Worm (Caenorhabditis elegans) whole organism, late embryonic: Measurements from ENCODE around the gene F38B2.4.

Experiments
- C08G9.2 ChIP-seq: sonication (generic microtip); optimal IDR thresholded peaks from 2 replicates; lab custom pipeline; 2016; ENCODE audit warnings: mild to moderate bottlenecking, missing genetic modification characterization, moderate library complexity, missing compliant biosample characterization
- K09A11.1 ChIP-seq: sonication (generic microtip); optimal IDR thresholded peaks from 2 replicates; lab custom pipeline; 2017; ENCODE audit warnings: antibody characterized with exemption, mild to moderate bottlenecking, missing genetic modification characterization, missing compliant biosample characterization; ENCODE audit not compliant: insufficient read depth
- ahr-1 ChIP-seq: sonication (generic microtip); optimal IDR thresholded peaks from 2 replicates; lab custom pipeline; 2016; ENCODE audit warnings: missing genetic modification characterization, missing compliant biosample characterization
- ama-1 ChIP-seq: fragments of 150-350 bp; optimal IDR thresholded peaks from 2 replicates; lab custom pipeline; 2014
- ceh-2 ChIP-seq: sonication (generic microtip); optimal IDR thresholded peaks from 2 replicates; lab custom pipeline; 2016; ENCODE audit warnings: missing genotype, missing genetic modification characterization, missing compliant biosample characterization
- ceh-22 ChIP-seq: sonication (generic microtip); optimal IDR thresholded peaks from 2 replicates; lab custom pipeline; 2017; ENCODE audit warnings: missing biosample characterization, missing genetic modification characterization
- ceh-30 ChIP-seq: fragments of 150-350 bp; optimal IDR thresholded peaks from 2 replicates; lab custom pipeline; 2014; ENCODE audit warnings: missing biosample characterization, missing genetic modification characterization
- ceh-31 ChIP-seq: sonication (generic microtip); optimal IDR thresholded peaks from 2 replicates; lab custom pipeline; 2016; ENCODE audit warnings: missing genetic modification characterization, missing compliant biosample characterization
- ceh-6 ChIP-seq: fragments of 200-800 bp; sonication (Bioruptor generic); optimal IDR thresholded peaks from 2 replicates; lab custom pipeline; 2018; ENCODE audit warnings: mild to moderate bottlenecking, missing genetic modification characterization, missing compliant biosample characterization
- dmd-4 ChIP-seq: sonication (generic microtip); optimal IDR thresholded peaks from 2 replicates; lab custom pipeline; 2016; ENCODE audit warnings: borderline replicate concordance, missing genetic modification characterization, missing compliant biosample characterization
- elt-4 ChIP-seq: sonication (generic microtip); optimal IDR thresholded peaks from 2 replicates; lab custom pipeline; 2016; ENCODE audit warnings: missing genetic modification characterization, missing compliant biosample characterization
- ets-4 ChIP-seq: sonication (generic microtip); optimal IDR thresholded peaks from 2 replicates; lab custom pipeline; 2016; ENCODE audit warnings: missing genetic modification characterization, missing compliant biosample characterization
- eyg-1 ChIP-seq: sonication (generic microtip); optimal IDR thresholded peaks from 2 replicates; lab custom pipeline; 2016; ENCODE audit warnings: missing genotype, missing genetic modification characterization, missing compliant biosample characterization
- hlh-13 ChIP-seq: fragments of 200-800 bp; sonication (Bioruptor generic); optimal IDR thresholded peaks from 2 replicates; lab custom pipeline; 2018; ENCODE audit warnings: mild to moderate bottlenecking, missing genetic modification characterization, missing compliant biosample characterization
- hlh-15 ChIP-seq: sonication (generic microtip); optimal IDR thresholded peaks from 2 replicates; lab custom pipeline; 2016; ENCODE audit warnings: missing genetic modification characterization, missing compliant biosample characterization
- hlh-30 ChIP-seq: sonication (generic microtip); optimal IDR thresholded peaks from 2 replicates; lab custom pipeline; 2017; ENCODE audit warnings: antibody characterized with exemption, missing genetic modification characterization, missing compliant biosample characterization; ENCODE audit not compliant: insufficient read depth
- lin-11 ChIP-seq: fragments of 200-800 bp; sonication (Bioruptor generic); optimal IDR thresholded peaks from 2 replicates; lab custom pipeline; 2018; ENCODE audit warnings: mild to moderate bottlenecking, missing genetic modification characterization, missing compliant biosample characterization
- mec-3 ChIP-seq: sonication (generic microtip); optimal IDR thresholded peaks from 2 replicates; lab custom pipeline; 2016; ENCODE audit warnings: borderline replicate concordance, missing genetic modification characterization, missing compliant biosample characterization
- nfya-1 ChIP-seq: sonication (generic microtip); optimal IDR thresholded peaks from 2 replicates; lab custom pipeline; 2017; ENCODE audit warnings: missing genetic modification characterization, mild to moderate bottlenecking, missing compliant biosample characterization, antibody characterized with exemption, moderate library complexity
- nhr-11 ChIP-seq: fragments of 150-350 bp; optimal IDR thresholded peaks from 2 replicates; lab custom pipeline; 2014; ENCODE audit warnings: missing biosample characterization, missing genetic modification characterization
- pag-3 ChIP-seq: sonication (generic microtip); optimal IDR thresholded peaks from 2 replicates; lab custom pipeline; 2016; ENCODE audit warnings: missing compliant biosample characterization, missing genetic modification characterization, borderline replicate concordance
- pat-9 ChIP-seq: fragments of 200-800 bp; sonication (Bioruptor generic); optimal IDR thresholded peaks from 2 replicates; lab custom pipeline; 2018; ENCODE audit warnings: mild to moderate bottlenecking, missing genetic modification characterization, moderate library complexity, missing compliant biosample characterization
- pax-1 ChIP-seq: fragments of 150-350 bp; optimal IDR thresholded peaks from 2 replicates; lab custom pipeline; 2014; ENCODE audit warnings: missing biosample characterization, missing genetic modification characterization
- pha-2 ChIP-seq: sonication (generic microtip); optimal IDR thresholded peaks from 2 replicates; lab custom pipeline; 2017; ENCODE audit warnings: mild to moderate bottlenecking, missing genetic modification characterization, missing compliant biosample characterization
- pros-1 ChIP-seq: fragments of 150-350 bp; optimal IDR thresholded peaks from 2 replicates; lab custom pipeline; 2014; ENCODE audit warnings: missing biosample characterization, missing genetic modification reagents, missing genetic modification characterization
- ref-2 ChIP-seq: sonication (generic microtip); optimal IDR thresholded peaks from 2 replicates; lab custom pipeline; 2016; ENCODE audit warnings: missing genetic modification characterization, missing compliant biosample characterization
- sdc-2 ChIP-seq: sonication (generic microtip); optimal IDR thresholded peaks from 2 replicates; lab custom pipeline; 2016; ENCODE audit warnings: missing genotype, missing genetic modification characterization, missing compliant biosample characterization
- sox-2 ChIP-seq: fragments of 200-800 bp; sonication (Bioruptor generic); IDR thresholded peaks from 2 replicates; pipeline ENCODE4 v1.3.6; 2022; ENCODE audit warnings: missing genetic modification reagents, missing genetic modification characterization, missing compliant biosample characterization
- syd-9 ChIP-seq: sonication (generic microtip); optimal IDR thresholded peaks from 2 replicates; lab custom pipeline; 2016; ENCODE audit warnings: mild to moderate bottlenecking, missing genetic modification characterization, moderate library complexity, missing compliant biosample characterization
- tbx-7 ChIP-seq: sonication (generic microtip); optimal IDR thresholded peaks from 2 replicates; lab custom pipeline; 2016; ENCODE audit warnings: missing genotype, missing genetic modification characterization, missing compliant biosample characterization
- ttx-3 ChIP-seq: sonication (generic microtip); optimal IDR thresholded peaks from 2 replicates; lab custom pipeline; 2016; ENCODE audit warnings: missing genetic modification reagents, missing genetic modification characterization, missing compliant biosample characterization
- unc-42 ChIP-seq: sonication (generic microtip); optimal IDR thresholded peaks from 2 replicates; lab custom pipeline; 2016; ENCODE audit warnings: missing genotype, missing genetic modification characterization, missing compliant biosample characterization
- unc-86 ChIP-seq: sonication (generic microtip); optimal IDR thresholded peaks from 2 replicates; lab custom pipeline; 2016; ENCODE audit warnings: missing genetic modification characterization, missing compliant biosample characterization
- zip-5 ChIP-seq: sonication (generic microtip); optimal IDR thresholded peaks from 2 replicates; lab custom pipeline; 2016; ENCODE audit warnings: missing genetic modification characterization, missing compliant biosample characterization
- ztf-16 ChIP-seq: sonication (generic microtip); optimal IDR thresholded peaks from 2 replicates; lab custom pipeline; 2017; ENCODE audit warnings: missing genetic modification characterization, missing compliant biosample characterization

Gene F38B2.4

DNA sequence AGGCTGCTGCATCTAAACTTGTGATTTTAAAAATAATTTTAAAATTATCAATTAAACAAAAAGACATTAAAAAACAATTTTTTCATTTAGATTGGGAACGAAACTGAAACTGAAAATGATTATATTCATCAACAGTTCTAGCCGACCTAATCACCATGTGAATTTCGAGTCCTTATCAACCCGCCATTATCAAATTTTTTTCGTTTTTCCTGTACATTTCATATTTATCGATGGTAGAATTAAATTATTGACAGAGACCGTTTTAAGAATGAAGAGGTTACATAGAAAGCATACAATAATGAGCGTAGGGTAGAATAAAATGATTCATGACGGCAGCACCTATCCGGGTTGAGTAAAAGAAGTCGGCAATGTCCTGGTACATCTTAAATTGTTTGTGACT lies 36.7 kb upstream of the F38B2.4 start, which contains the start of gene asm-2:
asm-2 (minus strand) TSS at position 12 of the 400 bp plus-strand sequence.
- TF ChIP-seq pros-1 (tag; lab: Kevin White, UChicago), result no peak
- no peak for TF ChIP-seq ceh-30 (tag; lab: Kevin White, UChicago)
- TF ChIP-seq ttx-3 (tag; lab: Kevin White, UChicago), result no peak
- TF ChIP-seq ets-4 (tag; lab: Kevin White, UChicago), result no peak
- no peak for TF ChIP-seq K09A11.1 (tag; lab: Kevin White, UChicago)
- no peak for TF ChIP-seq lin-11 (tag; lab: Kevin White, UChicago)
- TF ChIP-seq unc-42 (tag; lab: Kevin White, UChicago), result no peak
- TF ChIP-seq ztf-16, result no peak
- no peak for TF ChIP-seq pag-3 (tag; lab: Kevin White, UChicago)
- no peak for TF ChIP-seq C08G9.2 (tag; lab: Kevin White, UChicago)
- TF ChIP-seq ahr-1 (tag; lab: Kevin White, UChicago), result no peak
- TF ChIP-seq ceh-6 (GFP tag; lab: Kevin White, UChicago), result no peak
- no peak for TF ChIP-seq hlh-15 (tag; lab: Kevin White, UChicago)
- TF ChIP-seq pha-2 (tag; lab: Kevin White, UChicago), result no peak

- TF ChIP-seq pros-1 (tag; lab: Kevin White, UChicago) (no peak), hlh-13 (GFP tag; lab: Kevin White, UChicago) (no peak), ets-4 (tag; lab: Kevin White, UChicago) (no peak), pat-9 (tag; lab: Kevin White, UChicago) (no peak), eyg-1 (tag; lab: Kevin White, UChicago) (no peak), ama-1 (lab: Kevin White, UChicago) (no peak), sdc-2 (tag; lab: Kevin White, UChicago) (no peak), ceh-22 (tag; lab: Kevin White, UChicago) (no peak), mec-3 (tag; lab: Kevin White, UChicago) (no peak), dmd-4 (no peak), nhr-11 (tag; lab: Kevin White, UChicago) (no peak), sox-2 (GFP tag; lab: Robert Waterston, UW) (no peak), ceh-30 (tag; lab: Kevin White, UChicago) (no peak)
- TF ChIP-seq, all 69 proteins: peak for 0
Measured at ce11 chrX:11323225-11323624, 35.7 kb upstream of the F38B2.4 start.

- no peak for TF ChIP-seq zip-5 (tag; lab: Kevin White, UChicago)
Measured at ce11 chrX:11317939-11318338, 30.4 kb upstream of the F38B2.4 start, which contains the start of gene hizr-1. Gene hizr-1, plus strand, starts transcription at chrX:11318278.

DNA sequence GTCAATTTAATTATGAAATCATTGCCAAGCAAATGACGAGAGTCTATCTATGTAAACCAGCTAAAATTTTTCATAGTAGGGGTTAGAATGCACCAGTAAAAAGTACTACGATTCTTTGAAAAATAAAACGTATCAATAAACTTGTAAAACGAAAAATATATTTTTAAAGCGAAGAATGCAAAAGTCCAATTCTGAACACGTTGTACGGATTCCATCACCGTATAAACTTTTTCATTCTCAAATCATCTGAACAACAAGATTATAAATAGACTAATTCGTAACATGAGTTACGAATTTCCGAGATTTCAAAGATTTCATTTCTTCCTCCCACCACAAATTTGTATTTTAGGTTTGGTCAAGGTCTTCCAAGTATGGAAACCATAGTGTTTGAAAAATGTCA lies 29.2 kb upstream of the F38B2.4 start, which contains the start of gene nlp-57:
nlp-57 (plus strand) TSS at position 301 of the 400 bp plus-strand sequence.
- no peak for TF ChIP-seq tbx-7 (tag; lab: Kevin White, UChicago)
- TF ChIP-seq ceh-2 (tag; lab: Kevin White, UChicago), result no peak
- no peak for TF ChIP-seq elt-4 (tag; lab: Kevin White, UChicago)
- no peak for TF ChIP-seq ceh-31 (tag; lab: Kevin White, UChicago)
- TF ChIP-seq ets-4 (tag; lab: Kevin White, UChicago), result no peak
- TF ChIP-seq nfya-1 (tag; lab: Kevin White, UChicago), result no peak
- TF ChIP-seq hlh-15 (tag; lab: Kevin White, UChicago), result no peak
- TF ChIP-seq unc-42 (tag; lab: Kevin White, UChicago), result no peak
- TF ChIP-seq, all 69 proteins: peak for 0

DNA sequence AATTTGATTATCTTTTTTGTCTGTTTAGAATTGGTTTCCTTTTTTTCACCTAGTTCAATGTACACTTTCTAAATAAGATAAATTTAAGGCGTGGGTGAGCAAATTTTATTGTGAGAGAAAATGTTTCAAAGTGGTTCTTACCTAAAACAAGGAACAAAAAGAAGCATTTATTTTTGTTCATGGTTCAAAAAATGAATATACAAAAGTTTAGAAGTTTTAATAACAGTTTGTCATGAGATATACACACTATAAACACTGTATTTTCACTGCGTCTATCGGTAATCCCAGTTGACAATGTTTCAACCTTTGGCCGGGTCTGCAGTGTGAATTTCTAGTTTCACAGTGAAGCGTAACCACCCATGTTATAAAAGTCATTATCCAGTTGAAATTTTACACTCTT lies 27.9 kb upstream of the F38B2.4 start, which contains the start of gene F08G12.11:
F08G12.11 (minus strand) TSS at position 181 of the 400 bp plus-strand sequence.
- no peak for TF ChIP-seq hlh-15 (tag; lab: Kevin White, UChicago)
- no peak for TF ChIP-seq pha-2 (tag; lab: Kevin White, UChicago)
- TF ChIP-seq unc-86 (tag; lab: Kevin White, UChicago), result no peak
- no peak for TF ChIP-seq pax-1 (tag; lab: Kevin White, UChicago)
- TF ChIP-seq eyg-1 (tag; lab: Kevin White, UChicago), result no peak
- TF ChIP-seq tbx-7 (tag; lab: Kevin White, UChicago), result no peak
- TF ChIP-seq ref-2 (tag; lab: Kevin White, UChicago), result no peak
- no peak for TF ChIP-seq hlh-30 (tag; lab: Kevin White, UChicago)
- no peak for TF ChIP-seq syd-9 (tag; lab: Kevin White, UChicago)
